Worm (Caenorhabditis elegans) whole organism, L4 larva: ENCODE data around the gene nlp-28.

ENCODE experiments used
- ceh-20 ChIP-seq: fragments of 200-800 bp; sonication (Bioruptor generic); IDR thresholded peaks from 2 replicates; pipeline ENCODE4 v1.3.6; 2022; ENCODE audit warnings: missing genetic modification reagents, missing genetic modification characterization, missing compliant biosample characterization
- mxl-2 ChIP-seq: fragments of 200-800 bp; sonication (Bioruptor generic); conservative IDR thresholded peaks from 2 replicates; pipeline ENCODE4 v1.3.6; 2022; ENCODE audit warnings: missing genetic modification reagents, missing genetic modification characterization, missing compliant biosample characterization
- nhr-11 ChIP-seq: fragments of 150-350 bp; optimal IDR thresholded peaks from 2 replicates; lab custom pipeline; 2014; ENCODE audit warnings: missing biosample characterization, missing genetic modification characterization
- nhr-111 ChIP-seq: fragments of 200-800 bp; sonication (Bioruptor generic); optimal IDR thresholded peaks from 2 replicates; lab custom pipeline; 2018; ENCODE audit warnings: mild to moderate bottlenecking, missing genetic modification characterization, missing compliant biosample characterization
- nhr-48 ChIP-seq: sonication (generic microtip); optimal IDR thresholded peaks from 2 replicates; lab custom pipeline; 2016; ENCODE audit warnings: mild to moderate bottlenecking, missing genetic modification characterization, missing compliant biosample characterization
- pha-4 ChIP-seq, 2 experiments: fragments of 150-350 bp in 1 of 2; fragments of 200-800 bp in 1 of 2; sonication (Bioruptor generic) in 1 of 2; IDR thresholded peaks in 1 of 2; optimal IDR thresholded peaks in 1 of 2; 2 replicates each; pipeline versions ENCODE4 v1.3.6 to Lab custom; 2014 to 2022; ENCODE audit warnings: missing genetic modification characterization in 2 of 2, missing genetic modification reagents in 2 of 2, missing biosample characterization in 1 of 2, missing compliant biosample characterization in 1 of 2
- unc-39 ChIP-seq: sonication (generic microtip); optimal IDR thresholded peaks from 2 replicates; lab custom pipeline; 2017; ENCODE audit warnings: missing biosample characterization, missing genetic modification characterization

DNA sequence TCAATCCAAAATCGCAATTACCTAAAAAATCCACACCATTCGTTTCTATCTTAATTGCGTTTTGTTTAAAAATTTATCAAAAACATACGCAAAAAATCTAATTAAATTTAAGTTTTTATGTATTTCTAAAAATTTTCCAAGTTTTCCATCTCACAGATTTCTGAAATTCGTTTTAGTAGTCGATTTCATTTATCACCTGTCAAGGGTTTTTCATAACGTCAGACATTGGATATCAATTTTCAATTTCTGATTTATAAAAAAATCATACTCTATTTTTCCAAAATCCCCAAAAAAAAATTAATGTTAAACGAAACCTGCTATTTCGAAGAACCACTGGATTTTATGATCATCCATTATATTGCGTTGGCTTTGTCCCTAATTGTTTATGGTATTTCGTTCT, 22.5 kb downstream of the nlp-28 start, which contains the start of gene srh-4:
- TF ChIP-seq pha-4 (GFP tag; IDR thresholded peaks at IDR 0.05; lab: Robert Waterston, UW) (no peak), pha-4 (tag; optimal IDR thresholded peaks at IDR 0.05; lab: Kevin White, UChicago) (no peak), nhr-48 (tag; lab: Kevin White, UChicago) (no peak), nhr-111 (no peak), unc-39 (tag; lab: Kevin White, UChicago) (no peak), nhr-11 (tag; lab: Kevin White, UChicago) (no peak), mxl-2 (GFP tag; lab: Robert Waterston, UW) (no peak), ceh-20 (GFP tag; lab: Robert Waterston, UW) (no peak)
